Fruit fly (Drosophila melanogaster) whole organism, wandering third instar larva: ENCODE results near the gene Blos3.
A peak's percentile ranks its signal among the peaks of the same experiment; 100 is the strongest.

ENCODE experiments used
- Abd-B ChIP-seq: fragments of >200 bp; optimal IDR thresholded peaks from 2 replicates; lab custom pipeline; 2017; ENCODE audit warnings: missing biosample characterization, missing genetic modification characterization
- CG32264 ChIP-seq: fragments of 200-800 bp; sonication (Bioruptor generic); optimal IDR thresholded peaks from 2 replicates; lab custom pipeline; 2016; ENCODE audit warnings: missing biosample characterization, missing genetic modification characterization
- CG9705 ChIP-seq: fragments of 200-800 bp; sonication (Bioruptor generic); optimal IDR thresholded peaks from 2 replicates; lab custom pipeline; 2018; ENCODE audit warnings: missing biosample characterization, mild to moderate bottlenecking, missing genetic modification characterization
- CrebA ChIP-seq: fragments of 200-800 bp; sonication (Bioruptor generic); optimal IDR thresholded peaks from 2 replicates; lab custom pipeline; 2016; ENCODE audit warnings: missing biosample characterization, mild to moderate bottlenecking, missing genetic modification characterization, borderline replicate concordance
- Dfd ChIP-seq: fragments of >200 bp; optimal IDR thresholded peaks from 2 replicates; lab custom pipeline; 2017; ENCODE audit warnings: missing biosample characterization, missing genetic modification characterization
- Dif ChIP-seq: fragments of 200-275, 200-300 bp; sonication (Bioruptor generic); optimal IDR thresholded peaks from 2 replicates; lab custom pipeline; 2018; ENCODE audit warnings: missing biosample characterization, missing genetic modification characterization; ENCODE audit not compliant: partially characterized antibody
- GATAd ChIP-seq: sonication (Bioruptor generic); optimal IDR thresholded peaks from 2 replicates; lab custom pipeline; 2016; ENCODE audit warnings: missing biosample characterization, missing genetic modification characterization
- HLH106 ChIP-seq: fragments of 200-800 bp; optimal IDR thresholded peaks from 3 replicates; lab custom pipeline; 2019; ENCODE audit warnings: missing biosample characterization, mild to moderate bottlenecking, missing genetic modification characterization, moderate library complexity
- Hnf4 ChIP-seq: fragments of 200-800 bp; sonication (Bioruptor generic); optimal IDR thresholded peaks from 2 replicates; lab custom pipeline; 2016; ENCODE audit warnings: missing biosample characterization, mild to moderate bottlenecking, missing genetic modification characterization
- Hr78 ChIP-seq: fragments of >200 bp; optimal IDR thresholded peaks from 2 replicates; lab custom pipeline; 2017; ENCODE audit warnings: missing biosample characterization, missing genetic modification characterization
- Hr83 ChIP-seq: fragments of 200-300 bp; sonication (Bioruptor generic); optimal IDR thresholded peaks from 2 replicates; lab custom pipeline; 2016; ENCODE audit warnings: missing biosample characterization, mild to moderate bottlenecking, missing genetic modification characterization, moderate library complexity; ENCODE audit not compliant: poor library complexity, severe bottlenecking
- Jra ChIP-seq: sonication (Bioruptor generic); optimal IDR thresholded peaks from 2 replicates; lab custom pipeline; 2016; ENCODE audit warnings: missing biosample characterization, missing genetic modification characterization
- Mio ChIP-seq: sonication (Bioruptor generic); optimal IDR thresholded peaks from 2 replicates; lab custom pipeline; 2016; ENCODE audit warnings: missing biosample characterization, missing genetic modification characterization
- Myc ChIP-seq: fragments of >200 bp; optimal IDR thresholded peaks from 2 replicates; lab custom pipeline; 2017
- N ChIP-seq: fragments of >200 bp; optimal IDR thresholded peaks from 2 replicates; lab custom pipeline; 2018; ENCODE audit warnings: missing biosample characterization, missing external identifiers, missing genetic modification characterization
- OdsH ChIP-seq: fragments of 200-800 bp; sonication (Bioruptor generic); optimal IDR thresholded peaks from 2 replicates; lab custom pipeline; 2016; ENCODE audit warnings: missing biosample characterization, mild to moderate bottlenecking, missing genetic modification characterization
- Rel ChIP-seq, 2 experiments: fragments of 200-800 bp; sonication (Bioruptor generic) in 1 of 2; optimal IDR thresholded peaks; 2 replicates in 1 of 2; 3 replicates in 1 of 2; lab custom pipeline; 2016 to 2019; ENCODE audit warnings: mild to moderate bottlenecking in 2 of 2, missing biosample characterization in 2 of 2, missing genetic modification characterization in 2 of 2, moderate library complexity in 1 of 2
- Sp1 ChIP-seq: fragments of 200-800 bp; sonication (Bioruptor generic); optimal IDR thresholded peaks from 3 replicates; lab custom pipeline; 2019; ENCODE audit warnings: missing biosample characterization, mild to moderate bottlenecking, missing genetic modification characterization, moderate library complexity
- Vsx2 ChIP-seq: fragments of 200-300, 225-300 bp; sonication (Bioruptor generic); optimal IDR thresholded peaks from 2 replicates; lab custom pipeline; 2018; ENCODE audit warnings: missing biosample characterization, missing genetic modification characterization; ENCODE audit not compliant: partially characterized antibody
- br ChIP-seq: fragments of 200-800 bp; sonication (Bioruptor generic); optimal IDR thresholded peaks from 2 replicates; lab custom pipeline; 2016; ENCODE audit warnings: missing biosample characterization, missing genetic modification characterization
- brk ChIP-seq: fragments of 200-800 bp; sonication (Bioruptor generic); optimal IDR thresholded peaks from 2 replicates; lab custom pipeline; 2016; ENCODE audit warnings: missing biosample characterization, mild to moderate bottlenecking, missing genetic modification characterization
- dl ChIP-seq, 2 experiments: fragments of 175-275, 200-275 bp in 1 of 2; fragments of 200-275 bp in 1 of 2; sonication (Bioruptor generic); optimal IDR thresholded peaks; lab custom pipeline; 2018; ENCODE audit warnings: mild to moderate bottlenecking in 2 of 2, missing biosample characterization in 2 of 2, missing genetic modification characterization in 2 of 2, moderate library complexity in 2 of 2; ENCODE audit not compliant: partially characterized antibody in 2 of 2, insufficient read depth in 1 of 2
- dmrt93B ChIP-seq: fragments of 200-800 bp; sonication (Bioruptor generic); optimal IDR thresholded peaks from 2 replicates; lab custom pipeline; 2018; ENCODE audit warnings: missing biosample characterization, mild to moderate bottlenecking, missing genetic modification characterization
- dsf ChIP-seq: sonication (Bioruptor generic); optimal IDR thresholded peaks from 2 replicates; lab custom pipeline; 2016; ENCODE audit warnings: missing biosample characterization, missing genetic modification characterization, borderline replicate concordance
- ey ChIP-seq: fragments of 200-800 bp; sonication (Bioruptor generic); optimal IDR thresholded peaks from 2 replicates; lab custom pipeline; 2016; ENCODE audit warnings: missing biosample characterization, missing genetic modification characterization
- foxo ChIP-seq, 2 experiments: fragments of 200-800 bp; sonication (Bioruptor generic); optimal IDR thresholded peaks; 2 replicates in 1 of 2; 3 replicates in 1 of 2; lab custom pipeline; 2016 to 2017; ENCODE audit warnings: missing biosample characterization in 2 of 2, missing genetic modification characterization in 2 of 2
- fru ChIP-seq: fragments of 200-800 bp; sonication (Bioruptor generic); optimal IDR thresholded peaks from 3 replicates; lab custom pipeline; 2016; ENCODE audit warnings: missing biosample characterization, mild to moderate bottlenecking, missing genetic modification characterization
- h ChIP-seq: fragments of 200-800 bp; sonication (Bioruptor generic); optimal IDR thresholded peaks from 3 replicates; lab custom pipeline; 2016; ENCODE audit warnings: missing biosample characterization, mild to moderate bottlenecking, missing genetic modification characterization
- jim ChIP-seq: fragments of 175-275, 200-325 bp; sonication (Bioruptor generic); optimal IDR thresholded peaks from 2 replicates; lab custom pipeline; 2016; ENCODE audit warnings: missing biosample characterization, mild to moderate bottlenecking, missing genetic modification characterization
- lola ChIP-seq: fragments of >200 bp; optimal IDR thresholded peaks from 2 replicates; lab custom pipeline; 2017; ENCODE audit warnings: missing biosample characterization, missing genetic modification characterization
- pan ChIP-seq: fragments of >200 bp; optimal IDR thresholded peaks from 2 replicates; lab custom pipeline; 2017
- psq ChIP-seq: fragments of 200-800 bp; sonication (Bioruptor generic); optimal IDR thresholded peaks from 3 replicates; lab custom pipeline; 2017; ENCODE audit warnings: missing biosample characterization, mild to moderate bottlenecking, missing genetic modification characterization, moderate library complexity
- rgr ChIP-seq: fragments of 200-800 bp; sonication (Bioruptor generic); optimal IDR thresholded peaks from 3 replicates; lab custom pipeline; 2016; ENCODE audit warnings: missing biosample characterization, mild to moderate bottlenecking, missing genetic modification characterization
- sage ChIP-seq: fragments of 200-800 bp; sonication (Bioruptor generic); optimal IDR thresholded peaks from 2 replicates; lab custom pipeline; 2016; ENCODE audit warnings: missing biosample characterization, mild to moderate bottlenecking, missing genetic modification characterization
- sv ChIP-seq: fragments of 200-800 bp; sonication (Bioruptor generic); optimal IDR thresholded peaks from 3 replicates; lab custom pipeline; 2016; ENCODE audit warnings: missing biosample characterization, missing genetic modification characterization
- tai ChIP-seq: sonication (Bioruptor generic); optimal IDR thresholded peaks from 2 replicates; lab custom pipeline; 2016; ENCODE audit warnings: missing biosample characterization, missing genetic modification characterization
- usp ChIP-seq: fragments of >200 bp; optimal IDR thresholded peaks from 2 replicates; lab custom pipeline; 2017; ENCODE audit warnings: missing biosample characterization, missing genetic modification characterization
- woc ChIP-seq: sonication (Bioruptor generic); optimal IDR thresholded peaks from 2 replicates; lab custom pipeline; 2016; ENCODE audit warnings: missing biosample characterization, mild to moderate bottlenecking, missing genetic modification characterization

Gene Blos3

dm6 chr3L:18898770-18899278 is 28.8 kb downstream of the Blos3 start, which contains the start of gene RpL26:
TSS of gene RpL26 (plus strand) at chr3L:18898875.
- peak; percentile 27 for TF ChIP-seq Hr83 (GFP tag; lab: Kevin White, UChicago)
- peak; percentile 22 for TF ChIP-seq CG32264 (GFP tag; lab: Kevin White, UChicago)
- no peak for TF ChIP-seq GATAd
- TF ChIP-seq Hnf4 = peak; percentile 83
- TF ChIP-seq Rel (GFP tag; optimal IDR thresholded peaks at IDR 0.05; lab: Kevin White, UChicago) = no peak
- peak; percentile 32 for TF ChIP-seq Rel (tag; optimal IDR thresholded peaks at IDR 0.05; lab: Kevin White, UChicago)
- no peak for TF ChIP-seq N
- peak; percentile 71 for TF ChIP-seq CG9705 (GFP tag; lab: Kevin White, UChicago)
- TF ChIP-seq Dif (GFP tag; lab: Kevin White, UChicago) = no peak
- TF ChIP-seq foxo (GFP tag; optimal IDR thresholded peaks at IDR 0.05; lab: Kevin White, UChicago) = peak in 1 of 2 experiments; percentile 83
- no peak for TF ChIP-seq CrebA (GFP tag; lab: Kevin White, UChicago)
- TF ChIP-seq br (GFP tag; lab: Kevin White, UChicago) = no peak
- peak; percentile 75 for TF ChIP-seq HLH106 (tag; lab: Kevin White, UChicago)
- TF ChIP-seq sv (GFP tag; lab: Kevin White, UChicago) = peak; percentile 75
- no peak for TF ChIP-seq dl (GFP tag; optimal IDR thresholded peaks at IDR 0.05; lab: Kevin White, UChicago; ENCODE audit: insufficient read depth in 1 of 2, partially characterized antibody in 2 of 2)
- TF ChIP-seq Dfd (GFP tag; lab: Kevin White, UChicago) = no peak
- no peak for TF ChIP-seq tai
- TF ChIP-seq pan (lab: Kevin White, UChicago) = no peak
- no peak for TF ChIP-seq lola (GFP tag; lab: Kevin White, UChicago)
- TF ChIP-seq sage (GFP tag; lab: Kevin White, UChicago) = no peak
- TF ChIP-seq Myc (lab: Kevin White, UChicago) = peak; percentile 24
- TF ChIP-seq brk = no peak
- TF ChIP-seq h (GFP tag; lab: Kevin White, UChicago) = peak; percentile 72
- peak; percentile 75 for TF ChIP-seq OdsH
- peak; percentile 84 for TF ChIP-seq woc (GFP tag; lab: Kevin White, UChicago)
- peak; percentile 76 for TF ChIP-seq ey
- TF ChIP-seq Jra (GFP tag; lab: Kevin White, UChicago) = peak; percentile 81
- TF ChIP-seq Mio = peak; percentile 56
- TF ChIP-seq usp (GFP tag; lab: Kevin White, UChicago) = no peak
- TF ChIP-seq psq = peak; percentile 57
- TF ChIP-seq Sp1 (GFP tag; lab: Kevin White, UChicago) = peak; percentile 80
- no peak for TF ChIP-seq Hr78 (GFP tag; lab: Kevin White, UChicago)
- peak; percentile 77 for TF ChIP-seq fru (GFP tag; lab: Kevin White, UChicago)
- no peak for TF ChIP-seq dmrt93B (GFP tag; lab: Kevin White, UChicago)
- TF ChIP-seq dsf (GFP tag; lab: Kevin White, UChicago) = peak; percentile 55
- TF ChIP-seq Abd-B (GFP tag; lab: Kevin White, UChicago) = no peak
- TF ChIP-seq rgr = peak; percentile 80
- TF ChIP-seq Vsx2 (GFP tag; lab: Kevin White, UChicago) = no peak
- peak; percentile 47 for TF ChIP-seq jim (GFP tag; lab: Kevin White, UChicago)

- TF ChIP-seq rgr = peak; percentile 22
- TF ChIP-seq pan (lab: Kevin White, UChicago) = no peak
- TF ChIP-seq Mio = no peak
- no peak for TF ChIP-seq foxo (GFP tag; optimal IDR thresholded peaks at IDR 0.05; lab: Kevin White, UChicago)
- TF ChIP-seq jim (GFP tag; lab: Kevin White, UChicago) = no peak
- no peak for TF ChIP-seq h (GFP tag; lab: Kevin White, UChicago)
- TF ChIP-seq Hr83 (GFP tag; lab: Kevin White, UChicago) = peak; percentile 33
- TF ChIP-seq fru (GFP tag; lab: Kevin White, UChicago) = peak; percentile 35
- peak; percentile 54 for TF ChIP-seq psq
- TF ChIP-seq Rel (GFP tag; optimal IDR thresholded peaks at IDR 0.05; lab: Kevin White, UChicago) = no peak
- peak; percentile 91 for TF ChIP-seq Rel (tag; optimal IDR thresholded peaks at IDR 0.05; lab: Kevin White, UChicago)
These were observed 31.4 kb downstream of the Blos3 start, which contains the start of the genes arx and CG6843 for dm6 chr3L:18901411-18901810. TSS of gene arx (minus strand) at chr3L:18901554. TSS of gene CG6843 (plus strand) at chr3L:18901594.
